Worm (Caenorhabditis elegans): ENCODE measurements around the gene F53C11.4.

F53C11.4 gene

ce11 chrV:13787225-13787898 lies at the start of gene F53C11.4, which contains the start of gene F53C11.5:
Gene F53C11.4 (minus strand): TSS chrV:13787352.
Gene F53C11.5 (plus strand): TSS chrV:13787549.
- TF ChIP-seq attf-5 (GFP tag; optimal IDR thresholded peaks at IDR 0.05) (peak; percentile 13), hsf-1 (GFP tag; IDR thresholded peaks at IDR 0.05) (peak; percentile 76), madf-8 (GFP tag; conservative IDR thresholded peaks at IDR 0.05) (peak; percentile 59), lsl-1 (GFP tag; optimal IDR thresholded peaks at IDR 0.05) (peak; percentile 88), hmg-1.2 (GFP tag; IDR thresholded peaks at IDR 0.05) (peak; percentile 35; the same call in 1 of the 2 replicates), pha-4 (tag; optimal IDR thresholded peaks at IDR 0.05) (peak; percentile 75), nhr-80 (tag; optimal IDR thresholded peaks at IDR 0.05) (peak; percentile 33), snpc-3.4 (tag; optimal IDR thresholded peaks at IDR 0.05) (peak; percentile 27), nhr-27 (tag; optimal IDR thresholded peaks at IDR 0.05) (no peak), madf-6 (GFP tag; IDR thresholded peaks at IDR 0.05) (peak; percentile 79), D2030.7 (GFP tag; IDR thresholded peaks at IDR 0.05) (peak; percentile 25; the same call in 1 of the 2 replicates), snpc-1.3 (tag; optimal IDR thresholded peaks at IDR 0.05; ENCODE audit: insufficient read depth) (peak; percentile 9), B0336.3 (GFP tag; IDR thresholded peaks at IDR 0.05) (no peak), dox-1 (GFP tag; IDR thresholded peaks at IDR 0.05) (peak; percentile 53; the same call in 1 of the 2 replicates), F33H1.4 (GFP tag; IDR thresholded peaks at IDR 0.05) (peak; percentile 89), tlf-1 (GFP tag; optimal IDR thresholded peaks at IDR 0.05) (peak; percentile 28), mcd-1 (GFP tag; IDR thresholded peaks at IDR 0.05) (peak; percentile 14; the same call in 1 of the 2 replicates), Y95B8A.8 (GFP tag; IDR thresholded peaks at IDR 0.05) (no peak), let-526 (GFP tag; IDR thresholded peaks at IDR 0.05) (no peak), snpc-4 (GFP tag; optimal IDR thresholded peaks at IDR 0.05) (peak; percentile 20), snpc-4 (tag; optimal IDR thresholded peaks at IDR 0.05) (peak in 2 of 4 experiments; percentile 18 to 42), atf-7 (tag; optimal IDR thresholded peaks at IDR 0.05) (no peak), xnd-1 (tag; optimal IDR thresholded peaks at IDR 0.05) (peak; percentile 54), bed-1 (GFP tag; IDR thresholded peaks at IDR 0.05) (no peak)

DNA sequence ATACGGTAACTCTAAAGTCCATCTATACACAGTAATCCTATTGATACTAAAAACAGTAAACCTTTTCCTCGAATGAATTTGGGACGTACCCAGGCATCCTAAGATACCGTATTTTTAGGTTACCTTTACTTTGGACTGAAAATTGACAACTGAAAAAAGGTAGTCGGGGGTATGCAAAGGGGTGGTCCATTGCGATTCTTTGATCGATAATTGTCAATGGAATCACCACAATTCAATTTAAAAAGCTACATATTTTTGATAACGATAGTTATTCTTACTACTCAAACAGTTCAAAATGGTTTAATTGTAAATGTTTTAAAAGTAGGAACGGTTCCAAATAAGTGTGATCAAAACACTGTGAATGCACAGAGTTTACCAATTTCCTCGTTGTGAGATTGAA lies 46.8 kb upstream of the F53C11.4 start, which contains the start of gene srx-129:
TSS of gene srx-129 (plus strand) at position 301 of the 400 bp plus-strand sequence.
- no peak for TF ChIP-seq Y53F4B.3 (GFP tag; IDR thresholded peaks at IDR 0.05)
- TF ChIP-seq egl-18 (GFP tag; IDR thresholded peaks at IDR 0.05) = no peak
- no peak for TF ChIP-seq athp-1 (tag; optimal IDR thresholded peaks at IDR 0.05)
- TF ChIP-seq repo-1 (tag; optimal IDR thresholded peaks at IDR 0.05) = no peak

DNA sequence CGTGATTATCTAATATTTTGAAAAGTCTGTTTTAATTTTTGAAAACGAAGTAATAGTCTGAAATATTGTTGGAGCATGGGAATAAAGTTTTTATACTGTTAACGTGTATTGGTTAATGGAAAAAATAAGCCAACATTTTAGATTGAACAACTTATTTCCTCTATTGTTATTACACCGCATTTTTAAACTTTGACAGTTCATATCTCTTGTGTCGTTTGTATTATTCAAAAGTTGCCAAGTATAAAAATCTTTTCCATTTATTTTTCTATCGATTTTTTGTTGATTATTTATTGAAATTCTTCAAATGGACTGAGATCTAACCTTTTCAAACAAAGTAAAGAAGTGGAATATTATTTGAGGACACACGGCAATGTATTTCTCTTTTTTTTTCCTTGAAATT lies 43.7 kb upstream of the F53C11.4 start, which contains the start of gene str-165:
TSS of gene str-165 (plus strand) at position 301 of the 400 bp plus-strand sequence.
- no peak for TF ChIP-seq F49E8.2 (tag; optimal IDR thresholded peaks at IDR 0.05; ENCODE audit: insufficient read depth)
- TF ChIP-seq dox-1 (GFP tag; IDR thresholded peaks at IDR 0.05) = no peak
- TF ChIP-seq ztf-25 (GFP tag; IDR thresholded peaks at IDR 0.05) = no peak
- no peak for TF ChIP-seq ztf-6 (GFP tag; IDR thresholded peaks at IDR 0.05)
- no peak for TF ChIP-seq zim-3 (tag; optimal IDR thresholded peaks at IDR 0.05)
- TF ChIP-seq Y95B8A.8 (GFP tag; IDR thresholded peaks at IDR 0.05) = no peak
- no peak for TF ChIP-seq mcd-1 (GFP tag; IDR thresholded peaks at IDR 0.05)

ce11 chrV:13827920-13828319 lies 40.8 kb upstream of the F53C11.4 start, which contains the start of gene nrf-5:
Gene nrf-5 (plus strand): TSS chrV:13828267.
- TF ChIP-seq attf-3 (GFP tag; conservative IDR thresholded peaks at IDR 0.05) (no peak), F33H1.4 (GFP tag; IDR thresholded peaks at IDR 0.05) (no peak), Y53F4B.3 (GFP tag; IDR thresholded peaks at IDR 0.05) (no peak), him-1 (tag; optimal IDR thresholded peaks at IDR 0.05) (no peak), madf-6 (GFP tag; IDR thresholded peaks at IDR 0.05) (no peak)

Data from whole organism, young adult.